Worm (Caenorhabditis elegans) whole organism, mixed stage, embryonic: ENCODE measurements around the gene C02C6.14.

Source experiments
- blmp-1 ChIP-seq: fragments of 150-350 bp; optimal IDR thresholded peaks from 2 replicates; lab custom pipeline; 2014; ENCODE audit warnings: missing biosample characterization, missing genetic modification characterization
- elt-1 ChIP-seq: sonication (generic microtip); optimal IDR thresholded peaks from 2 replicates; lab custom pipeline; 2017; ENCODE audit warnings: missing genetic modification characterization, mild to moderate bottlenecking, missing compliant biosample characterization, antibody characterized with exemption, moderate library complexity, borderline replicate concordance; ENCODE audit not compliant: insufficient read depth
- lin-13 ChIP-seq: fragments of 150-350 bp; optimal IDR thresholded peaks from 2 replicates; lab custom pipeline; 2014; ENCODE audit warnings: missing biosample characterization, missing genetic modification characterization
- nhr-12 ChIP-seq: fragments of 150-350 bp; optimal IDR thresholded peaks from 2 replicates; lab custom pipeline; 2014; ENCODE audit warnings: missing biosample characterization, missing genetic modification characterization
- nhr-237 ChIP-seq: fragments of 150-350 bp; optimal IDR thresholded peaks from 2 replicates; lab custom pipeline; 2014; ENCODE audit warnings: missing biosample characterization, missing genetic modification characterization
- snpc-4 ChIP-seq: fragments of 150-350 bp; optimal IDR thresholded peaks from 2 replicates; lab custom pipeline; 2014; ENCODE audit warnings: missing biosample characterization, missing genetic modification characterization
- unc-62 ChIP-seq: fragments of 150-350 bp; optimal IDR thresholded peaks from 2 replicates; lab custom pipeline; 2014; ENCODE audit warnings: missing biosample characterization, missing genetic modification reagents, missing genetic modification characterization
- zip-8 ChIP-seq: fragments of 150-350 bp; optimal IDR thresholded peaks from 2 replicates; lab custom pipeline; 2014; ENCODE audit warnings: missing biosample characterization, missing genetic modification characterization
- ztf-11 ChIP-seq: fragments of 150-350 bp; optimal IDR thresholded peaks from 2 replicates; lab custom pipeline; 2014; ENCODE audit warnings: missing biosample characterization, missing genetic modification characterization

DNA sequence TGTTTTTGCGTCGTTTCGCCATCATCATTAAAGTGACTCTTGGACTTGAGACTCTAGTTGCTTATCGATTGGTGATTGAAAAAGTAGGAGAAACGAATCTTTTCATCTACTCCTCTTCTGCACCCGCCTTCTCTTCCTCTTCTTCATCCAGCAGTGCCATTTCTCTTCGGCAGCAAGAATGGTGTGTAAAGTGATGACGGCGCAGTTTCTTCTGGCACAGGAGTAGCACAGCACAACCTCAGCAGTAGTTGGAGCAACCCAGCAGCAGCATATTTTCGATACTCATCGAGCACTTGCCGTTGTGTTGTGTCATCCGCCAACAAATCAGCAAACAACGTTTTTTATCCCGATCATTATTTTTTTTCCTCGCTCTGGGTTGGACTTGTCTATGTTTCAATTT lies 38.0 kb downstream of the C02C6.14 start:
- TF ChIP-seq lin-13 (tag; lab: Kevin White, UChicago) (no peak), blmp-1 (tag; lab: Kevin White, UChicago) (no peak), nhr-237 (tag; lab: Kevin White, UChicago) (no peak), snpc-4 (tag; lab: Kevin White, UChicago) (no peak), nhr-12 (tag; lab: Kevin White, UChicago) (no peak), elt-1 (tag; lab: Kevin White, UChicago) (no peak), unc-62 (GFP tag; lab: Kevin White, UChicago) (no peak), ztf-11 (tag; lab: Kevin White, UChicago) (no peak), zip-8 (tag; lab: Kevin White, UChicago) (no peak)
